Worm (Caenorhabditis elegans): ENCODE measurements around the gene M03C11.9.

DNA sequence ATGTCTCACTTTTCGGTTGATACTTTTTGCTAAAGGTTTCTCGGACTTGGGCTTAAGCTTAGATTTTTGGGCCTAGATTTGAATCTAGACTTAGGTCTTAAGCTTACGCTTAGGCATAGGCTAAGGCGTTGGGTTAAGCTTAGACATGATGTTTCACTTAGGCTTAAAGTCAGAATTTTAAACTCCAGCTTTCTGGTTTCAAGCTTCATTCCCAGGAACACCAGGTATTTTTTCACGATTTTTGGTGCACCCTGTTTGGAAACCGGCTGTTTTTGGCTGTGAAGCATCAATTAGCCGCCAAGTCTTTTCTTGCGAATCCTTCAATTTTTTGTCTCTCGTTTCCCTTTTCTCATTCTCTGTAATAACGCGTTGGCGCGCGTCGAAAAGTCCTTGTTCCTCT is 17.7 kb downstream of the M03C11.9 start:
- no peak for TF ChIP-seq ama-1 (optimal IDR thresholded peaks at IDR 0.05)
- no peak for TF ChIP-seq ama-1 (GFP tag; optimal IDR thresholded peaks at IDR 0.05)
- no peak for TF ChIP-seq D2030.7 (GFP tag; IDR thresholded peaks at IDR 0.05)
- no peak for TF ChIP-seq die-1 (tag; optimal IDR thresholded peaks at IDR 0.05)
